Fruit fly (Drosophila melanogaster): ENCODE results near the gene Top2.
A peak's percentile ranks its signal among the peaks of the same experiment; 100 is the strongest.

Gene Top2

dm6 chr2L:19423467-19424122 lies 29.7 kb downstream of the Top2 start, which contains the start of the genes Alp12 and CG13085 (continued):
- TF ChIP-seq shn (GFP tag; optimal IDR thresholded peaks at IDR 0.05): peak; percentile 92
- peak; percentile 93 for TF ChIP-seq CG14667 (GFP tag; IDR thresholded peaks at IDR 0.05)
- peak; percentile 83 for TF ChIP-seq MTF-1 (GFP tag; optimal IDR thresholded peaks at IDR 0.05; ENCODE audit: borderline replicate concordance)
- no peak for TF ChIP-seq fru (optimal IDR thresholded peaks at IDR 0.05)
- TF ChIP-seq CG34376 (GFP tag; optimal IDR thresholded peaks at IDR 0.05): peak; percentile 99
- TF ChIP-seq Side (GFP tag; optimal IDR thresholded peaks at IDR 0.05): peak; percentile 94
- peak; percentile 94 for TF ChIP-seq Abd-B (GFP tag; optimal IDR thresholded peaks at IDR 0.05)
- peak; percentile 98 for TF ChIP-seq CG13775 (GFP tag; optimal IDR thresholded peaks at IDR 0.05)
- TF ChIP-seq br (optimal IDR thresholded peaks at IDR 0.05): no peak
- no peak for TF ChIP-seq D (optimal IDR thresholded peaks at IDR 0.05)
- peak; percentile 98 for TF ChIP-seq D (GFP tag; optimal IDR thresholded peaks at IDR 0.05)
- peak; percentile 99 for TF ChIP-seq CG2678 (tag; optimal IDR thresholded peaks at IDR 0.05)
- peak; percentile 99 for TF ChIP-seq CG4328 (GFP tag; optimal IDR thresholded peaks at IDR 0.05)
- peak; percentile 93 for TF ChIP-seq pnt (GFP tag; optimal IDR thresholded peaks at IDR 0.05)
- peak; percentile 91 for TF ChIP-seq maf-S (GFP tag; optimal IDR thresholded peaks at IDR 0.05)
- peak; percentile 93 for TF ChIP-seq wdn (GFP tag; IDR thresholded peaks at IDR 0.05)
- TF ChIP-seq Nf-YB (GFP tag; optimal IDR thresholded peaks at IDR 0.05): peak; percentile 90
- TF ChIP-seq esg (GFP tag; conservative IDR thresholded peaks at IDR 0.05): peak; percentile 96
- TF ChIP-seq CG6813 (GFP tag; optimal IDR thresholded peaks at IDR 0.05): peak; percentile 97
- TF ChIP-seq cato (GFP tag; optimal IDR thresholded peaks at IDR 0.05; ENCODE audit: borderline replicate concordance): peak; percentile 94
- TF ChIP-seq Optix (GFP tag; IDR thresholded peaks at IDR 0.05): peak; percentile 73; the same call in 2 of the 3 replicates
- peak; percentile 74; the same call in 1 of the 4 replicates for TF ChIP-seq chinmo (GFP tag; IDR thresholded peaks at IDR 0.05; ENCODE audit: partially characterized antibody)
- TF ChIP-seq CG17802 (tag; optimal IDR thresholded peaks at IDR 0.05): peak; percentile 82
- peak; percentile 97 for TF ChIP-seq seq (GFP tag; IDR thresholded peaks at IDR 0.05)
- TF ChIP-seq CG3281 (GFP tag; optimal IDR thresholded peaks at IDR 0.05): peak; percentile 99
- peak; percentile 84 for TF ChIP-seq CG31365 (tag; optimal IDR thresholded peaks at IDR 0.05)
- no peak; the same call in 2 of the 3 replicates for TF ChIP-seq Opbp (GFP tag; IDR thresholded peaks at IDR 0.05; ENCODE audit: partially characterized antibody)
- peak; percentile 91 for TF ChIP-seq zfh1 (GFP tag; IDR thresholded peaks at IDR 0.05)
- peak; percentile 94 for TF ChIP-seq slou (GFP tag; optimal IDR thresholded peaks at IDR 0.05)
- peak; percentile 72 for TF ChIP-seq MBD-R2 (GFP tag; IDR thresholded peaks at IDR 0.05)
- peak; percentile 87 for TF ChIP-seq peb (GFP tag; IDR thresholded peaks at IDR 0.05)
- TF ChIP-seq crp (GFP tag; optimal IDR thresholded peaks at IDR 0.05): peak in 1 of 2 experiments; percentile 73
- TF ChIP-seq dmrt11E (tag; optimal IDR thresholded peaks at IDR 0.05): peak; percentile 94
- TF ChIP-seq Bgb (GFP tag; IDR thresholded peaks at IDR 0.05; ENCODE audit: partially characterized antibody): peak; percentile 48; the same call in 1 of the 2 replicates
- peak; percentile 95 for TF ChIP-seq Drgx (GFP tag; IDR thresholded peaks at IDR 0.05)
- peak; percentile 95 for TF ChIP-seq Nf-YC (tag; optimal IDR thresholded peaks at IDR 0.05)
- peak; percentile 95 for TF ChIP-seq klu (GFP tag; IDR thresholded peaks at IDR 0.05)
- peak; percentile 60 for TF ChIP-seq CG4360 (GFP tag; IDR thresholded peaks at IDR 0.05)
- TF ChIP-seq CG14965 (GFP tag; optimal IDR thresholded peaks at IDR 0.05; ENCODE audit: borderline replicate concordance): peak; percentile 57
- TF ChIP-seq BtbVII (GFP tag; optimal IDR thresholded peaks at IDR 0.05): peak; percentile 99
- TF ChIP-seq CG32532 (GFP tag; IDR thresholded peaks at IDR 0.05): peak; percentile 96
- peak; percentile 96 for TF ChIP-seq CG11723 (GFP tag; optimal IDR thresholded peaks at IDR 0.05)
- peak; percentile 85 for TF ChIP-seq dm (GFP tag; optimal IDR thresholded peaks at IDR 0.05)
- TF ChIP-seq C15 (GFP tag; IDR thresholded peaks at IDR 0.05): peak; percentile 71; the same call in 2 of the 3 replicates
- peak; percentile 97 for TF ChIP-seq CG9817 (tag; optimal IDR thresholded peaks at IDR 0.05)
- TF ChIP-seq tna (GFP tag; IDR thresholded peaks at IDR 0.05; ENCODE audit: partially characterized antibody): peak; percentile 15; the same call in 1 of the 2 replicates
- TF ChIP-seq schlank (tag; optimal IDR thresholded peaks at IDR 0.05): peak; percentile 93
- no peak for TF ChIP-seq Doc3 (GFP tag; IDR thresholded peaks at IDR 0.05; ENCODE audit: partially characterized antibody)
- TF ChIP-seq Myb (GFP tag; optimal IDR thresholded peaks at IDR 0.05): peak; percentile 78

Measured in whole organism, embryonic.